Worm (Caenorhabditis elegans): ENCODE measurements around the gene srg-5.

ce11 chrIII:6251511-6251910, 12.8 kb downstream of the srg-5 start, which contains the start of gene amdh-1:
- no peak for TF ChIP-seq ceh-45 (GFP tag; IDR thresholded peaks at IDR 0.05)
- TF ChIP-seq nhr-232 (tag; optimal IDR thresholded peaks at IDR 0.05) = no peak
- TF ChIP-seq dve-1 (tag; optimal IDR thresholded peaks at IDR 0.05) = no peak
- TF ChIP-seq K02D7.2 (tag; optimal IDR thresholded peaks at IDR 0.05) = no peak
- TF ChIP-seq hlh-30 (tag; optimal IDR thresholded peaks at IDR 0.05; ENCODE audit: insufficient read depth) = no peak
- no peak for TF ChIP-seq sox-4 (tag; optimal IDR thresholded peaks at IDR 0.05)
- no peak for TF ChIP-seq sdc-2 (tag; optimal IDR thresholded peaks at IDR 0.05)
- no peak for TF ChIP-seq rnt-1 (tag; optimal IDR thresholded peaks at IDR 0.05)
- no peak for TF ChIP-seq pha-4 (tag; optimal IDR thresholded peaks at IDR 0.05)
- TF ChIP-seq tbx-2 (tag; optimal IDR thresholded peaks at IDR 0.05) = no peak
- TF ChIP-seq ceh-9 (tag; optimal IDR thresholded peaks at IDR 0.05) = no peak
- no peak for TF ChIP-seq F13H6.1 (tag; optimal IDR thresholded peaks at IDR 0.05)
- TF ChIP-seq nfya-1 (tag; optimal IDR thresholded peaks at IDR 0.05) = no peak
